Worm (Caenorhabditis elegans) whole organism, L4 larva: Measurements from ENCODE around the gene wago-4.

Experiments used
- F10B5.3 ChIP-seq: sonication (generic microtip); optimal IDR thresholded peaks from 2 replicates; lab custom pipeline; 2016; ENCODE audit warnings: mild to moderate bottlenecking, missing genetic modification characterization, missing compliant biosample characterization
- Y48G9A.11 ChIP-seq: fragments of 200-800 bp; sonication (Bioruptor generic); IDR thresholded peaks from 2 replicates; pipeline ENCODE4 v1.3.6; 2022; ENCODE audit warnings: missing genetic modification reagents, missing genetic modification characterization, missing compliant biosample characterization
- mep-1 ChIP-seq: fragments of 150-350 bp; sonication (generic microtip); optimal IDR thresholded peaks from 3 replicates; lab custom pipeline; 2014; ENCODE audit warnings: missing biosample characterization, missing genetic modification characterization
- nhr-10 ChIP-seq: fragments of 150-350 bp; optimal IDR thresholded peaks from 2 replicates; lab custom pipeline; 2014; ENCODE audit warnings: missing biosample characterization, missing genetic modification characterization
- nhr-76 ChIP-seq: fragments of 150-350 bp; optimal IDR thresholded peaks from 2 replicates; lab custom pipeline; 2014; ENCODE audit warnings: missing biosample characterization, missing genetic modification characterization

DNA sequence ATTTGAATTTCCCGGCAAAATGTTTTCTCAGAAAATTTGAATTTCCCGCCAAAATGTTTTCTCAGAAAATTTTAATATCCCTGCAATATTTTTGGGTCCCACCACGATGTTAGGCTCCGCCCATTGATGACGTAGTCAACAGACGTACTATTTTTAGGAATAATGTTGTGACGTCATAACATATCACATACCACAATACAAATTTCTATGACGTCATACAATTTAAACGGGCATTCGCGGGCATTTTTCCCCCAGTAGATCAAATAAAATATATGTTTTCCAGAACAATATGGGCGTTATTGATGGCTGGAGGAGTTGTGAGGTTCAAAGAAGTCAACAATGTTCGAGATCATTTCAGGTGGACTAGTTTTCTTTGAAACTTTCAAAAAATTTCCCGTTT, 46.9 kb downstream of the wago-4 start:
- TF ChIP-seq F10B5.3 (tag; lab: Kevin White, UChicago) (no peak), nhr-10 (tag; lab: Kevin White, UChicago) (no peak), Y48G9A.11 (GFP tag; lab: Robert Waterston, UW) (no peak), mep-1 (tag; lab: Kevin White, UChicago) (no peak), nhr-76 (tag; lab: Kevin White, UChicago) (no peak)
